Fruit fly (Drosophila melanogaster) whole organism, embryonic: ENCODE data around the gene HERC2.

Experiments
- Ada2b ChIP-seq: fragments of 200-800 bp; sonication (Bioruptor generic); IDR thresholded peaks from 2 replicates; pipeline ENCODE4 v1.3.6; 2022; ENCODE audit warnings: missing biosample characterization, missing genetic modification characterization
- Awh ChIP-seq: fragments of 200-800 bp; sonication (Bioruptor generic); IDR thresholded peaks from 2 replicates; pipeline ENCODE4, ENCODE4 v1.3.6; 2022; ENCODE audit warnings: missing biosample characterization, missing genetic modification characterization
- CG10147 ChIP-seq: fragments of 200-800 bp; sonication (Bioruptor generic); optimal IDR thresholded peaks from 2 replicates; lab custom pipeline; 2019; ENCODE audit warnings: missing biosample characterization, mild to moderate bottlenecking, missing genetic modification characterization, moderate library complexity
- CG11456 ChIP-seq: fragments of 200-800 bp; sonication (Bioruptor generic); IDR thresholded peaks from 3 replicates; pipeline ENCODE4 v1.3.6; 2022; ENCODE audit warnings: missing biosample characterization, missing genetic modification characterization
- CG1233 ChIP-seq: fragments of 200-800 bp; sonication (Bioruptor generic); optimal IDR thresholded peaks from 4 replicates; lab custom pipeline; 2018; ENCODE audit warnings: missing biosample characterization, mild to moderate bottlenecking, missing genetic modification characterization
- CG13287 ChIP-seq: fragments of 200-800 bp; sonication (Bioruptor generic); IDR thresholded peaks from 2 replicates; pipeline ENCODE4 v1.3.6; 2022; ENCODE audit warnings: missing biosample characterization, missing genetic modification characterization; ENCODE audit not compliant: partially characterized antibody
- CG14965 ChIP-seq: fragments of 200-800 bp; sonication (Bioruptor generic); optimal IDR thresholded peaks from 2 replicates; lab custom pipeline; 2016; ENCODE audit warnings: missing biosample characterization, missing genetic modification characterization, borderline replicate concordance
- CG15011 ChIP-seq: fragments of 200-800 bp; sonication (Bioruptor generic); optimal IDR thresholded peaks from 3 replicates; lab custom pipeline; 2018; ENCODE audit warnings: missing biosample characterization, mild to moderate bottlenecking, missing genetic modification characterization
- CG1529 ChIP-seq: fragments of 200-800 bp; sonication (Bioruptor generic); optimal IDR thresholded peaks from 3 replicates; lab custom pipeline; 2018; ENCODE audit warnings: missing biosample characterization, missing genetic modification characterization
- CG15601 ChIP-seq: fragments of 200-800 bp; sonication (Bioruptor generic); optimal IDR thresholded peaks from 3 replicates; lab custom pipeline; 2019; ENCODE audit warnings: missing biosample characterization, mild to moderate bottlenecking, missing genetic modification characterization, moderate library complexity
- CG17186 ChIP-seq: fragments of 200-800 bp; sonication (Bioruptor generic); optimal IDR thresholded peaks from 3 replicates; lab custom pipeline; 2017; ENCODE audit warnings: missing biosample characterization, missing genetic modification reagents, missing genetic modification characterization
- CG17912 ChIP-seq: fragments of 200-800 bp; sonication (Bioruptor generic); optimal IDR thresholded peaks from 2 replicates; lab custom pipeline; 2018; ENCODE audit warnings: missing biosample characterization, mild to moderate bottlenecking, missing genetic modification characterization
- CG18599 ChIP-seq: fragments of 200-800 bp; sonication (Bioruptor generic); optimal IDR thresholded peaks from 3 replicates; lab custom pipeline; 2017; ENCODE audit warnings: missing biosample characterization, missing genetic modification characterization, mild to moderate bottlenecking, moderate library complexity, missing genetic modification reagents
- CG30431 ChIP-seq: fragments of 200-800 bp; sonication (Bioruptor generic); optimal IDR thresholded peaks from 2 replicates; lab custom pipeline; 2017; ENCODE audit warnings: missing biosample characterization, missing genetic modification characterization
- CG32532 ChIP-seq: fragments of 200-800 bp; sonication (Bioruptor generic); IDR thresholded peaks from 2 replicates; pipeline ENCODE4 v1.3.6; 2022; ENCODE audit warnings: missing biosample characterization, missing genetic modification characterization
- CG3281 ChIP-seq: fragments of 200-800 bp; sonication (Bioruptor generic); optimal IDR thresholded peaks from 3 replicates; lab custom pipeline; 2017; ENCODE audit warnings: missing biosample characterization, mild to moderate bottlenecking, missing genetic modification characterization
- CG33557 ChIP-seq: fragments of 200-800 bp; sonication (Bioruptor generic); optimal IDR thresholded peaks from 2 replicates; lab custom pipeline; 2019; ENCODE audit warnings: missing biosample characterization, mild to moderate bottlenecking, missing genetic modification characterization, moderate library complexity
- CG34224 ChIP-seq: fragments of 200-800 bp; sonication (Bioruptor generic); IDR thresholded peaks from 3 replicates; pipeline ENCODE4 v1.3.6; 2022; ENCODE audit warnings: missing biosample characterization, missing genetic modification characterization; ENCODE audit not compliant: partially characterized antibody
- CG3995 ChIP-seq: fragments of 200-800 bp; sonication (Bioruptor generic); optimal IDR thresholded peaks from 3 replicates; lab custom pipeline; 2016; ENCODE audit warnings: missing biosample characterization, missing genetic modification characterization
- CG4328 ChIP-seq: fragments of 200-800 bp; sonication (Bioruptor generic); optimal IDR thresholded peaks from 3 replicates; lab custom pipeline; 2017; ENCODE audit warnings: missing biosample characterization, missing genetic modification reagents, missing genetic modification characterization
- CG4617 ChIP-seq: fragments of 200-800 bp; sonication (Bioruptor generic); optimal IDR thresholded peaks from 3 replicates; lab custom pipeline; 2016; ENCODE audit warnings: missing biosample characterization, missing genetic modification characterization, borderline replicate concordance
- CG4707 ChIP-seq: fragments of 200-800 bp; sonication (Bioruptor generic); optimal IDR thresholded peaks from 2 replicates; lab custom pipeline; 2018; ENCODE audit warnings: missing biosample characterization, mild to moderate bottlenecking, missing genetic modification characterization, moderate library complexity
- CG6683 ChIP-seq: fragments of 200-800 bp; sonication (Bioruptor generic); optimal IDR thresholded peaks from 2 replicates; lab custom pipeline; 2017; ENCODE audit warnings: missing biosample characterization, mild to moderate bottlenecking, missing genetic modification characterization, missing genetic modification reagents
- CG6689 ChIP-seq: fragments of 200-800 bp; sonication (Bioruptor generic); IDR thresholded peaks from 2 replicates; pipeline ENCODE4 v1.3.6; 2022; ENCODE audit warnings: missing biosample characterization, missing genetic modification characterization
- CG8478 ChIP-seq: fragments of >200 bp; optimal IDR thresholded peaks from 2 replicates; lab custom pipeline; 2018
- Doc2 ChIP-seq: fragments of 200-800 bp; sonication (Bioruptor generic); IDR thresholded peaks from 2 replicates; pipeline ENCODE4 v1.3.6; 2022; ENCODE audit warnings: missing biosample characterization, missing genetic modification characterization
- Fer3 ChIP-seq: fragments of 200-800 bp; sonication (Bioruptor generic); optimal IDR thresholded peaks from 2 replicates; lab custom pipeline; 2018; ENCODE audit warnings: missing biosample characterization, mild to moderate bottlenecking, missing genetic modification characterization, moderate library complexity
- HmgZ ChIP-seq: fragments of 200-800 bp; sonication (Bioruptor generic); optimal IDR thresholded peaks from 2 replicates; lab custom pipeline; 2018; ENCODE audit warnings: missing biosample characterization, mild to moderate bottlenecking, missing genetic modification characterization
- MBD-R2 ChIP-seq: fragments of 200-800 bp; sonication (Bioruptor generic); IDR thresholded peaks from 2 replicates; pipeline ENCODE4 v1.3.6; 2022; ENCODE audit warnings: missing biosample characterization, missing genetic modification characterization
- MTF-1 ChIP-seq: fragments of 200-800 bp; sonication (Bioruptor generic); optimal IDR thresholded peaks from 2 replicates; lab custom pipeline; 2018; ENCODE audit warnings: missing biosample characterization, mild to moderate bottlenecking, missing genetic modification characterization, borderline replicate concordance
- Nf-YB ChIP-seq: fragments of 200-800 bp; sonication (Bioruptor generic); optimal IDR thresholded peaks from 3 replicates; lab custom pipeline; 2019; ENCODE audit warnings: missing biosample characterization, mild to moderate bottlenecking, missing genetic modification characterization, moderate library complexity
- Oaz ChIP-seq: fragments of 200-800 bp; sonication (Bioruptor generic); IDR thresholded peaks from 2 replicates; pipeline ENCODE4 v1.3.6; 2022; ENCODE audit warnings: missing biosample characterization, missing genetic modification characterization
- Opbp ChIP-seq: fragments of 200-800 bp; sonication (Bioruptor generic); IDR thresholded peaks from 3 replicates; pipeline ENCODE4 v1.3.6; 2022; ENCODE audit warnings: missing biosample characterization, missing genetic modification characterization; ENCODE audit not compliant: partially characterized antibody
- Sin3A ChIP-seq: fragments of >200 bp; optimal IDR thresholded peaks from 2 replicates; lab custom pipeline; 2018
- Sry-β ChIP-seq: fragments of 200-800 bp; sonication (Bioruptor generic); optimal IDR thresholded peaks from 2 replicates; lab custom pipeline; 2018; ENCODE audit warnings: missing biosample characterization, mild to moderate bottlenecking, missing genetic modification characterization, moderate library complexity
- Sry-δ ChIP-seq: fragments of 200-800 bp; sonication (Bioruptor generic); optimal IDR thresholded peaks from 2 replicates; lab custom pipeline; 2016; ENCODE audit warnings: missing biosample characterization, missing genetic modification characterization
- Taf1 ChIP-seq: fragments of 200-800 bp; sonication (Bioruptor generic); IDR thresholded peaks from 2 replicates; pipeline ENCODE4 v1.3.6; 2022; ENCODE audit warnings: missing biosample characterization, missing genetic modification characterization
- Tbp ChIP-seq: fragments of >200 bp; optimal IDR thresholded peaks from 2 replicates; lab custom pipeline; 2018; ENCODE audit warnings: missing biosample characterization, missing genetic modification characterization
- ac ChIP-seq: fragments of 200-800 bp; sonication (Bioruptor generic); optimal IDR thresholded peaks from 3 replicates; lab custom pipeline; 2017; ENCODE audit warnings: missing biosample characterization, mild to moderate bottlenecking, missing genetic modification characterization
- amos ChIP-seq: fragments of 200-800 bp; sonication (Bioruptor generic); IDR thresholded peaks from 2 replicates; pipeline ENCODE4 v1.3.6; 2022; ENCODE audit warnings: missing biosample characterization, missing genetic modification characterization; ENCODE audit not compliant: partially characterized antibody
- chinmo ChIP-seq: fragments of 200-800 bp; sonication (Bioruptor generic); IDR thresholded peaks from 4 replicates; pipeline ENCODE4 v1.3.6; 2022; ENCODE audit warnings: missing biosample characterization, missing genetic modification characterization; ENCODE audit not compliant: partially characterized antibody
- danr ChIP-seq: fragments of 200-800 bp; sonication (Bioruptor generic); IDR thresholded peaks from 2 replicates; pipeline ENCODE4 v1.3.6; 2022; ENCODE audit warnings: missing biosample characterization, missing genetic modification characterization
- ftz-f1 ChIP-seq: fragments of 200-800 bp; sonication (Bioruptor generic); optimal IDR thresholded peaks from 2 replicates; lab custom pipeline; 2016; ENCODE audit warnings: missing biosample characterization, missing genetic modification characterization
- inv ChIP-seq: fragments of 200-800 bp; sonication (Bioruptor generic); IDR thresholded peaks from 2 replicates; pipeline ENCODE4 v1.3.6; 2022; ENCODE audit warnings: missing biosample characterization, missing genetic modification characterization; ENCODE audit not compliant: partially characterized antibody
- kah ChIP-seq: fragments of 200-800 bp; sonication (Bioruptor generic); optimal IDR thresholded peaks from 2 replicates; lab custom pipeline; 2018; ENCODE audit warnings: missing biosample characterization, mild to moderate bottlenecking, missing genetic modification characterization
- odd ChIP-seq: fragments of 200-800 bp; sonication (Bioruptor generic); optimal IDR thresholded peaks from 2 replicates; lab custom pipeline; 2017; ENCODE audit warnings: missing biosample characterization, mild to moderate bottlenecking, missing genetic modification characterization
- onecut ChIP-seq: fragments of 200-800 bp; sonication (Bioruptor generic); IDR thresholded peaks from 2 replicates; pipeline ENCODE4 v1.3.6; 2022; ENCODE audit warnings: missing biosample characterization, missing genetic modification characterization
- pho ChIP-seq: fragments of 200-800 bp; sonication (Bioruptor generic); optimal IDR thresholded peaks from 2 replicates; lab custom pipeline; 2016; ENCODE audit warnings: missing biosample characterization, missing genetic modification characterization
- stc ChIP-seq: fragments of 200-800 bp; sonication (Bioruptor generic); IDR thresholded peaks from 2 replicates; pipeline ENCODE4 v1.3.6; 2022; ENCODE audit warnings: missing biosample characterization, missing genetic modification characterization
- stwl ChIP-seq: fragments of 200-800 bp; sonication (Bioruptor generic); optimal IDR thresholded peaks from 3 replicates; lab custom pipeline; 2018; ENCODE audit warnings: missing biosample characterization, mild to moderate bottlenecking, missing genetic modification characterization, moderate library complexity
- tna ChIP-seq: fragments of 200-800 bp; sonication (Bioruptor generic); IDR thresholded peaks from 2 replicates; pipeline ENCODE4 v1.3.6; 2022; ENCODE audit warnings: missing biosample characterization, missing genetic modification characterization; ENCODE audit not compliant: partially characterized antibody

HERC2 gene

dm6 chrX:20426818-20427217 lies 32.6 kb downstream of the HERC2 start, which contains the start of gene CG15456 (continued):
- TF ChIP-seq onecut (GFP tag; lab: Robert Waterston, UW) (no peak), Ada2b (GFP tag; lab: Robert Waterston, UW) (no peak), CG4707 (GFP tag; lab: Kevin White, UChicago) (no peak), CG11456 (GFP tag; lab: Robert Waterston, UW) (no peak), CG13287 (GFP tag; lab: Robert Waterston, UW) (peak; percentile 78), CG32532 (GFP tag; lab: Robert Waterston, UW) (no peak), Sry-δ (peak; percentile 14), stc (GFP tag; lab: Robert Waterston, UW) (no peak), MTF-1 (GFP tag; lab: Kevin White, UChicago) (no peak), CG4328 (no peak), Fer3 (tag; lab: Kevin White, UChicago) (no peak), CG34224 (GFP tag; lab: Robert Waterston, UW) (peak; percentile 87), Doc2 (GFP tag; lab: Robert Waterston, UW) (no peak), CG1233 (GFP tag; lab: Kevin White, UChicago) (no peak), danr (GFP tag; lab: Robert Waterston, UW) (no peak), chinmo (GFP tag; lab: Robert Waterston, UW) (no peak), CG1529 (GFP tag; lab: Kevin White, UChicago) (no peak), Sry-β (GFP tag; lab: Kevin White, UChicago) (no peak), inv (GFP tag; lab: Robert Waterston, UW) (0 out of 2 replicates have a peak, but pooled peaks have one; percentile 18), Nf-YB (GFP tag; lab: Kevin White, UChicago) (no peak), Awh (GFP tag; lab: Robert Waterston, UW) (no peak), CG14965 (no peak), CG10147 (GFP tag; lab: Kevin White, UChicago) (no peak), Tbp (GFP tag; lab: Kevin White, UChicago) (no peak), CG3995 (GFP tag; lab: Kevin White, UChicago) (no peak), CG30431 (GFP tag; lab: Kevin White, UChicago) (no peak), MBD-R2 (GFP tag; lab: Robert Waterston, UW) (peak; percentile 76), Taf1 (GFP tag; lab: Robert Waterston, UW) (no peak), kah (GFP tag; lab: Kevin White, UChicago) (no peak), Oaz (GFP tag; lab: Robert Waterston, UW) (no peak), ac (GFP tag; lab: Kevin White, UChicago) (no peak), CG4617 (no peak), Sin3A (lab: Kevin White, UChicago) (no peak), tna (no peak), amos (peak; percentile 44; the same call in 1 of the 2 replicates), CG3281 (no peak), pho (GFP tag; lab: Kevin White, UChicago) (no peak), CG15601 (tag; lab: Kevin White, UChicago) (no peak), odd (no peak), HmgZ (tag; lab: Kevin White, UChicago) (no peak), CG33557 (GFP tag; lab: Kevin White, UChicago) (no peak), CG15011 (GFP tag; lab: Kevin White, UChicago) (no peak), stwl (tag; lab: Kevin White, UChicago) (peak; percentile 38), Opbp (GFP tag; lab: Robert Waterston, UW) (peak; percentile 73; the same call in 2 of the 3 replicates), CG6683 (GFP tag; lab: Kevin White, UChicago) (no peak), ftz-f1 (no peak), CG8478 (lab: Kevin White, UChicago) (no peak), CG18599 (GFP tag; lab: Kevin White, UChicago) (no peak), CG17186 (GFP tag; lab: Kevin White, UChicago) (no peak), CG6689 (GFP tag; lab: Robert Waterston, UW) (no peak), CG17912 (GFP tag; lab: Kevin White, UChicago) (no peak)
